Fruit fly (Drosophila melanogaster) whole organism, embryonic: ENCODE measurements around the gene CG18788.

Source experiments
- ATbp ChIP-seq: fragments of 200-800 bp; sonication (Bioruptor generic); optimal IDR thresholded peaks from 2 replicates; lab custom pipeline; 2017; ENCODE audit warnings: missing biosample characterization, mild to moderate bottlenecking, missing genetic modification characterization, missing genetic modification reagents
- Adf1 ChIP-seq: fragments of 200-800 bp; sonication (Bioruptor generic); IDR thresholded peaks from 2 replicates; pipeline ENCODE4 v1.3.6; 2022; ENCODE audit warnings: missing biosample characterization, missing genetic modification characterization
- B-H1 ChIP-seq: fragments of 200-800 bp; sonication (Bioruptor generic); IDR thresholded peaks from 3 replicates; pipeline ENCODE4 v1.3.6; 2022; ENCODE audit warnings: missing biosample characterization, missing genetic modification characterization
- BEAF-32 ChIP-seq: fragments of 200-800 bp; sonication (Bioruptor generic); optimal IDR thresholded peaks from 3 replicates; lab custom pipeline; 2017; ENCODE audit warnings: missing biosample characterization, missing genetic modification characterization, mild to moderate bottlenecking, moderate library complexity, missing genetic modification reagents
- CG10431 ChIP-seq: fragments of 200-800 bp; sonication (Bioruptor generic); optimal IDR thresholded peaks from 3 replicates; lab custom pipeline; 2018; ENCODE audit warnings: missing biosample characterization, mild to moderate bottlenecking, missing genetic modification characterization
- CG13287 ChIP-seq: fragments of 200-800 bp; sonication (Bioruptor generic); IDR thresholded peaks from 2 replicates; pipeline ENCODE4 v1.3.6; 2022; ENCODE audit warnings: missing biosample characterization, missing genetic modification characterization; ENCODE audit not compliant: partially characterized antibody
- CG13424 ChIP-seq: fragments of 200-800 bp; sonication (Bioruptor generic); optimal IDR thresholded peaks from 2 replicates; lab custom pipeline; 2019; ENCODE audit warnings: missing biosample characterization, mild to moderate bottlenecking, missing genetic modification characterization, moderate library complexity
- CG13894 ChIP-seq: fragments of 200-800 bp; sonication (Bioruptor generic); optimal IDR thresholded peaks from 3 replicates; lab custom pipeline; 2018; ENCODE audit warnings: missing biosample characterization, mild to moderate bottlenecking, missing genetic modification characterization, moderate library complexity
- CG14014 ChIP-seq: fragments of 200-800 bp; sonication (Bioruptor generic); IDR thresholded peaks from 2 replicates; pipeline ENCODE4 v1.3.6; 2022; ENCODE audit warnings: missing biosample characterization, missing genetic modification characterization
- CG14860 ChIP-seq: fragments of 200-800 bp; sonication (Bioruptor generic); IDR thresholded peaks from 3 replicates; pipeline ENCODE4 v1.3.6; 2022; ENCODE audit warnings: missing biosample characterization, missing genetic modification characterization; ENCODE audit not compliant: partially characterized antibody
- CG15073 ChIP-seq: fragments of 200-800 bp; sonication (Bioruptor generic); optimal IDR thresholded peaks from 2 replicates; lab custom pipeline; 2016; ENCODE audit warnings: missing biosample characterization, missing genetic modification characterization
- CG1602 ChIP-seq: fragments of 200-800 bp; sonication (Bioruptor generic); optimal IDR thresholded peaks from 3 replicates; lab custom pipeline; 2016; ENCODE audit warnings: missing biosample characterization, missing genetic modification characterization
- CG16815 ChIP-seq: fragments of 200-800 bp; sonication (Bioruptor generic); optimal IDR thresholded peaks from 3 replicates; lab custom pipeline; 2017; ENCODE audit warnings: missing biosample characterization, mild to moderate bottlenecking, missing genetic modification characterization
- CG17359 ChIP-seq: fragments of 200-800 bp; sonication (Bioruptor generic); optimal IDR thresholded peaks from 3 replicates; lab custom pipeline; 2018; ENCODE audit warnings: missing biosample characterization, mild to moderate bottlenecking, missing genetic modification characterization, moderate library complexity
- CG18599 ChIP-seq: fragments of 200-800 bp; sonication (Bioruptor generic); optimal IDR thresholded peaks from 3 replicates; lab custom pipeline; 2017; ENCODE audit warnings: missing biosample characterization, missing genetic modification characterization, mild to moderate bottlenecking, moderate library complexity, missing genetic modification reagents
- CG33213 ChIP-seq: fragments of 200-800 bp; sonication (Bioruptor generic); optimal IDR thresholded peaks from 3 replicates; lab custom pipeline; 2016; ENCODE audit warnings: missing biosample characterization, missing genetic modification characterization
- CG33557 ChIP-seq: fragments of 200-800 bp; sonication (Bioruptor generic); optimal IDR thresholded peaks from 2 replicates; lab custom pipeline; 2019; ENCODE audit warnings: missing biosample characterization, mild to moderate bottlenecking, missing genetic modification characterization, moderate library complexity
- CG3407 ChIP-seq: fragments of 200-800 bp; sonication (Bioruptor generic); optimal IDR thresholded peaks from 2 replicates; lab custom pipeline; 2018; ENCODE audit warnings: missing biosample characterization, mild to moderate bottlenecking, missing genetic modification characterization
- CG8281 ChIP-seq: fragments of 200-800 bp; sonication (Bioruptor generic); optimal IDR thresholded peaks from 2 replicates; lab custom pipeline; 2018; ENCODE audit warnings: missing biosample characterization, mild to moderate bottlenecking, missing genetic modification characterization, moderate library complexity
- CG8388 ChIP-seq: fragments of 200-800 bp; sonication (Bioruptor generic); optimal IDR thresholded peaks from 2 replicates; lab custom pipeline; 2019; ENCODE audit warnings: missing biosample characterization, mild to moderate bottlenecking, missing genetic modification characterization, moderate library complexity
- CG9727 ChIP-seq: fragments of 200-800 bp; sonication (Bioruptor generic); optimal IDR thresholded peaks from 3 replicates; lab custom pipeline; 2017; ENCODE audit warnings: missing biosample characterization, mild to moderate bottlenecking, missing genetic modification characterization
- CG9817 ChIP-seq: fragments of 200-800 bp; sonication (Bioruptor generic); optimal IDR thresholded peaks from 2 replicates; lab custom pipeline; 2018; ENCODE audit warnings: missing biosample characterization, mild to moderate bottlenecking, missing genetic modification characterization, moderate library complexity
- CTCF ChIP-seq: fragments of 200-800 bp; sonication (Bioruptor generic); optimal IDR thresholded peaks from 2 replicates; lab custom pipeline; 2017; ENCODE audit warnings: missing biosample characterization, mild to moderate bottlenecking, missing genetic modification characterization, moderate library complexity
- E2f2 ChIP-seq: fragments of 200-800 bp; sonication (Bioruptor generic); IDR thresholded peaks from 2 replicates; pipeline ENCODE4 v1.3.6; 2022; ENCODE audit warnings: missing biosample characterization, missing genetic modification characterization
- ERR ChIP-seq: fragments of 200-800 bp; sonication (Bioruptor generic); optimal IDR thresholded peaks from 2 replicates; lab custom pipeline; 2016; ENCODE audit warnings: missing biosample characterization, missing genetic modification characterization
- Gsc ChIP-seq: fragments of 200-800 bp; sonication (Bioruptor generic); IDR thresholded peaks from 2 replicates; pipeline ENCODE4 v1.3.6; 2022; ENCODE audit warnings: missing biosample characterization, missing genetic modification characterization
- Max ChIP-seq: fragments of 200-800 bp; sonication (Bioruptor generic); optimal IDR thresholded peaks from 2 replicates; lab custom pipeline; 2016; ENCODE audit warnings: missing biosample characterization, mild to moderate bottlenecking, missing genetic modification characterization
- Opbp ChIP-seq: fragments of 200-800 bp; sonication (Bioruptor generic); IDR thresholded peaks from 3 replicates; pipeline ENCODE4 v1.3.6; 2022; ENCODE audit warnings: missing biosample characterization, missing genetic modification characterization; ENCODE audit not compliant: partially characterized antibody
- Optix ChIP-seq: fragments of 200-800 bp; sonication (Bioruptor generic); IDR thresholded peaks from 3 replicates; pipeline ENCODE4 v1.3.6; 2022; ENCODE audit warnings: missing biosample characterization, missing genetic modification characterization
- Taf1 ChIP-seq: fragments of 200-800 bp; sonication (Bioruptor generic); IDR thresholded peaks from 2 replicates; pipeline ENCODE4 v1.3.6; 2022; ENCODE audit warnings: missing biosample characterization, missing genetic modification characterization
- YL-1 ChIP-seq: fragments of 200-800 bp; sonication (Bioruptor generic); optimal IDR thresholded peaks from 3 replicates; lab custom pipeline; 2017; ENCODE audit warnings: missing biosample characterization, mild to moderate bottlenecking, missing genetic modification characterization
- ap ChIP-seq: fragments of 200-800 bp; sonication (Bioruptor generic); IDR thresholded peaks from 2 replicates; pipeline ENCODE4 v1.3.6; 2022; ENCODE audit warnings: missing biosample characterization, missing genetic modification characterization
- bbx ChIP-seq: fragments of 200-800 bp; sonication (Bioruptor generic); IDR thresholded peaks from 2 replicates; pipeline ENCODE4 v1.3.6; 2022; ENCODE audit warnings: missing biosample characterization, missing genetic modification characterization; ENCODE audit not compliant: partially characterized antibody
- cg ChIP-seq: fragments of 200-800 bp; sonication (Bioruptor generic); optimal IDR thresholded peaks from 3 replicates; lab custom pipeline; 2019; ENCODE audit warnings: missing biosample characterization, mild to moderate bottlenecking, missing genetic modification characterization, moderate library complexity
- croc ChIP-seq: fragments of 200-800 bp; sonication (Bioruptor generic); conservative IDR thresholded peaks from 3 replicates; pipeline ENCODE4 v1.3.6; 2022; ENCODE audit warnings: missing biosample characterization, missing genetic modification characterization
- crp ChIP-seq, 2 experiments: fragments of 200-800 bp; sonication (Bioruptor generic); optimal IDR thresholded peaks; 2 replicates in 1 of 2; 3 replicates in 1 of 2; lab custom pipeline; 2017; ENCODE audit warnings: missing biosample characterization in 2 of 2, missing genetic modification characterization in 2 of 2, mild to moderate bottlenecking in 1 of 2, moderate library complexity in 1 of 2
- emc ChIP-seq: fragments of 200-800 bp; sonication (Bioruptor generic); optimal IDR thresholded peaks from 2 replicates; lab custom pipeline; 2016; ENCODE audit warnings: missing biosample characterization, missing genetic modification characterization
- en ChIP-seq: fragments of 200-800 bp; sonication (Bioruptor generic); optimal IDR thresholded peaks from 2 replicates; lab custom pipeline; 2016; ENCODE audit warnings: missing biosample characterization, missing genetic modification characterization
- fd64A ChIP-seq: fragments of 200-800 bp; sonication (Bioruptor generic); optimal IDR thresholded peaks from 3 replicates; lab custom pipeline; 2018; ENCODE audit warnings: missing biosample characterization, mild to moderate bottlenecking, missing genetic modification characterization
- gfzf ChIP-seq: fragments of 200-800 bp; sonication (Bioruptor generic); optimal IDR thresholded peaks from 2 replicates; lab custom pipeline; 2016; ENCODE audit warnings: missing biosample characterization, mild to moderate bottlenecking, missing genetic modification characterization, moderate library complexity
- inv ChIP-seq: fragments of 200-800 bp; sonication (Bioruptor generic); IDR thresholded peaks from 2 replicates; pipeline ENCODE4 v1.3.6; 2022; ENCODE audit warnings: missing biosample characterization, missing genetic modification characterization; ENCODE audit not compliant: partially characterized antibody
- p53 ChIP-seq: fragments of 200-800 bp; sonication (Bioruptor generic); optimal IDR thresholded peaks from 2 replicates; lab custom pipeline; 2016; ENCODE audit warnings: missing biosample characterization, missing genetic modification characterization
- pzg ChIP-seq: fragments of 200-800 bp; sonication (Bioruptor generic); optimal IDR thresholded peaks from 3 replicates; lab custom pipeline; 2018; ENCODE audit warnings: missing biosample characterization, mild to moderate bottlenecking, missing genetic modification characterization, moderate library complexity
- sens-2 ChIP-seq: fragments of 200-800 bp; sonication (Bioruptor generic); IDR thresholded peaks from 2 replicates; pipeline ENCODE4 v1.3.6; 2022; ENCODE audit warnings: missing biosample characterization, missing genetic modification characterization
- shn ChIP-seq: fragments of 200-800 bp; sonication (Bioruptor generic); optimal IDR thresholded peaks from 3 replicates; lab custom pipeline; 2016; ENCODE audit warnings: missing biosample characterization, missing genetic modification characterization
- sna ChIP-seq: fragments of 200-800 bp; sonication (Bioruptor generic); IDR thresholded peaks from 2 replicates; pipeline ENCODE4 v1.3.6; 2022; ENCODE audit warnings: missing biosample characterization, missing genetic modification characterization; ENCODE audit not compliant: partially characterized antibody
- tna ChIP-seq: fragments of 200-800 bp; sonication (Bioruptor generic); IDR thresholded peaks from 2 replicates; pipeline ENCODE4 v1.3.6; 2022; ENCODE audit warnings: missing biosample characterization, missing genetic modification characterization; ENCODE audit not compliant: partially characterized antibody
- vfl ChIP-seq: fragments of 200-800 bp; sonication (Bioruptor generic); optimal IDR thresholded peaks from 2 replicates; lab custom pipeline; 2016; ENCODE audit warnings: missing biosample characterization, missing genetic modification characterization
- wek ChIP-seq: fragments of 200-800 bp; sonication (Bioruptor generic); optimal IDR thresholded peaks from 3 replicates; lab custom pipeline; 2018; ENCODE audit warnings: missing biosample characterization, mild to moderate bottlenecking, missing genetic modification characterization, moderate library complexity

The CG18788 gene

DNA sequence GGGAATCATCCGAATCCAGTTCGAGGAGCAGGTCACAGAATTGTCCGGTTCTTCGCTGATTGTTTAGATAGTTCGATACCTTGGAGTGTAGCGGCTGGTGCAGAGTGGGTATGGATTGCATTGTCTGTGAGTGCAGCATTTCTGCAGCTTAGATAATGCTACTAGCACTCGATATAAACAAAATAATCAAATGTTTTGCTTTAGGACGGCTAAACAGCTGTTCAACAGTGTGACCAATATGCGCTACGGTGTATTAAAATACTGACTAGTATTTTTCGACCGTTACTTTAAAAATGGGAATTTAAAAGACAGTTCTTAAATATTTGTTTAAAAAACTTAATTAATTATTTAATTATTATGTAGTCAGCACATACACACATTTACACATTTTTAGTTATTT is 14.7 kb downstream of the CG18788 start, which contains the start of gene Plzf (continued):
- peak; percentile 43 for TF ChIP-seq pzg (GFP tag; lab: Kevin White, UChicago)
- TF ChIP-seq gfzf (GFP tag; lab: Kevin White, UChicago): peak; percentile 57
- TF ChIP-seq CG13287 (GFP tag; lab: Robert Waterston, UW): peak; percentile 47
- peak; percentile 19; the same call in 1 of the 2 replicates for TF ChIP-seq E2f2
- TF ChIP-seq YL-1 (GFP tag; lab: Kevin White, UChicago): peak; percentile 14
- TF ChIP-seq CG13424 (tag; lab: Kevin White, UChicago): no peak

DNA sequence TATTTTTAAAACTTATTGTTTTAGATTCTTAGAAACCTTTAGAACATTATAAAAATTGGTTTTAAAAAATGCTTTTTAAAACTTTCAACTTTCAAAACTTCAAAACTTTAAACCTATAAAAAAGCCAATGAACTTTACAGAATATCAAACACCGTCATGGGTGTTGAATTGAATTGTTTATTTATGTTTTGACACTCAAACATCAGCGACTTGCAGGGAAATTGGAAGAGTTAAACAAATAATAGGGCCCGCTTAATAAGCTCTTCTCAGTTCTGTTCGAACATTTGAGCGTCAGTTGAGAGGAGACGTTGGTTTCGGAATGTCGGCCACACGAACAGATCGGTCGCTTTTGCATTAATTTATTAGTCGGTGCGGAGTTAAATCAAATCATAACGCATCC is 15.1 kb downstream of the CG18788 start, which contains the start of gene PLCXD:
TSS of gene PLCXD (plus strand) at position 286 of the 400 bp plus-strand sequence.
- TF ChIP-seq CG33213 (GFP tag; lab: Kevin White, UChicago) (no peak), CG8281 (tag; lab: Kevin White, UChicago) (no peak), Max (GFP tag; lab: Kevin White, UChicago) (no peak), CG16815 (no peak), shn (GFP tag; lab: Kevin White, UChicago) (no peak), sna (GFP tag; lab: Robert Waterston, UW) (no peak), CG9727 (no peak), Opbp (no peak), en (GFP tag; lab: Kevin White, UChicago) (no peak), CG18599 (GFP tag; lab: Kevin White, UChicago) (no peak), CG13894 (no peak), ERR (GFP tag; lab: Kevin White, UChicago) (no peak), emc (GFP tag; lab: Kevin White, UChicago) (no peak), tna (GFP tag; lab: Robert Waterston, UW) (no peak), CG3407 (GFP tag; lab: Kevin White, UChicago) (peak; percentile 39), CG14860 (GFP tag; lab: Robert Waterston, UW) (no peak), YL-1 (GFP tag; lab: Kevin White, UChicago) (no peak), bbx (GFP tag; lab: Robert Waterston, UW) (no peak), CG17359 (tag; lab: Kevin White, UChicago) (peak; percentile 15), CG8388 (no peak), Optix (GFP tag; lab: Robert Waterston, UW) (no peak), CG33557 (peak; percentile 5), CTCF (no peak), fd64A (peak; percentile 34), sens-2 (no peak), CG9817 (tag; lab: Kevin White, UChicago) (no peak), CG15073 (GFP tag; lab: Kevin White, UChicago) (no peak), croc (no peak), ATbp (GFP tag; lab: Kevin White, UChicago) (peak; percentile 57), crp (GFP tag; optimal IDR thresholded peaks at IDR 0.05; lab: Kevin White, UChicago) (no peak), B-H1 (no peak), inv (no peak), Gsc (GFP tag; lab: Robert Waterston, UW) (no peak), vfl (no peak), ap (GFP tag; lab: Robert Waterston, UW) (no peak), CG14014 (no peak), BEAF-32 (no peak), Adf1 (GFP tag; lab: Robert Waterston, UW) (no peak), wek (GFP tag; lab: Kevin White, UChicago) (peak; percentile 9), cg (GFP tag; lab: Kevin White, UChicago) (no peak), CG10431 (GFP tag; lab: Kevin White, UChicago) (peak; percentile 53), Taf1 (GFP tag; lab: Robert Waterston, UW) (no peak), p53 (GFP tag; lab: Kevin White, UChicago) (no peak), CG1602 (GFP tag; lab: Kevin White, UChicago) (no peak)
